Worm (Caenorhabditis elegans) whole organism, mixed stage, embryonic: Measurements from ENCODE around the gene tag-30.

ENCODE experiments used
- bed-3 ChIP-seq: fragments of 200-800 bp; sonication (Bioruptor generic); optimal IDR thresholded peaks from 3 replicates; lab custom pipeline; 2018; ENCODE audit warnings: mild to moderate bottlenecking, missing genetic modification characterization, moderate library complexity, missing compliant biosample characterization
- ceh-83 ChIP-seq: fragments of 200-800 bp; sonication (Bioruptor generic); optimal IDR thresholded peaks from 2 replicates; lab custom pipeline; 2018; ENCODE audit warnings: mild to moderate bottlenecking, missing genetic modification characterization, missing compliant biosample characterization
- elt-1 ChIP-seq: sonication (generic microtip); optimal IDR thresholded peaks from 2 replicates; lab custom pipeline; 2017; ENCODE audit warnings: missing genetic modification characterization, mild to moderate bottlenecking, missing compliant biosample characterization, antibody characterized with exemption, moderate library complexity, borderline replicate concordance; ENCODE audit not compliant: insufficient read depth
- lin-32 ChIP-seq: fragments of 200-800 bp; sonication (Bioruptor generic); optimal IDR thresholded peaks from 2 replicates; lab custom pipeline; 2018; ENCODE audit warnings: mild to moderate bottlenecking, missing genetic modification characterization, missing compliant biosample characterization
- lsy-2 ChIP-seq: fragments of 150-350 bp; optimal IDR thresholded peaks from 2 replicates; lab custom pipeline; 2014; ENCODE audit warnings: missing biosample characterization, missing genetic modification characterization
- mab-5 ChIP-seq: fragments of 150-350 bp; optimal IDR thresholded peaks from 2 replicates; lab custom pipeline; 2014; ENCODE audit warnings: missing biosample characterization, missing genetic modification characterization
- nhr-12 ChIP-seq: fragments of 150-350 bp; optimal IDR thresholded peaks from 2 replicates; lab custom pipeline; 2014; ENCODE audit warnings: missing biosample characterization, missing genetic modification characterization
- nhr-237 ChIP-seq: fragments of 150-350 bp; optimal IDR thresholded peaks from 2 replicates; lab custom pipeline; 2014; ENCODE audit warnings: missing biosample characterization, missing genetic modification characterization
- nhr-76 ChIP-seq: sonication (generic microtip); optimal IDR thresholded peaks from 2 replicates; lab custom pipeline; 2017; ENCODE audit warnings: missing biosample characterization, missing genetic modification characterization
- pha-4 ChIP-seq: fragments of 150-350 bp; optimal IDR thresholded peaks from 2 replicates; lab custom pipeline; 2018; ENCODE audit warnings: missing biosample characterization, missing genetic modification reagents, missing genetic modification characterization
- unc-120 ChIP-seq: sonication (generic microtip); optimal IDR thresholded peaks from 2 replicates; lab custom pipeline; 2017; ENCODE audit warnings: missing genetic modification characterization, missing compliant biosample characterization; ENCODE audit not compliant: poor library complexity, severe bottlenecking
- unc-39 ChIP-seq: fragments of 150-350 bp; optimal IDR thresholded peaks from 2 replicates; lab custom pipeline; 2014; ENCODE audit warnings: missing biosample characterization, missing genetic modification characterization

DNA sequence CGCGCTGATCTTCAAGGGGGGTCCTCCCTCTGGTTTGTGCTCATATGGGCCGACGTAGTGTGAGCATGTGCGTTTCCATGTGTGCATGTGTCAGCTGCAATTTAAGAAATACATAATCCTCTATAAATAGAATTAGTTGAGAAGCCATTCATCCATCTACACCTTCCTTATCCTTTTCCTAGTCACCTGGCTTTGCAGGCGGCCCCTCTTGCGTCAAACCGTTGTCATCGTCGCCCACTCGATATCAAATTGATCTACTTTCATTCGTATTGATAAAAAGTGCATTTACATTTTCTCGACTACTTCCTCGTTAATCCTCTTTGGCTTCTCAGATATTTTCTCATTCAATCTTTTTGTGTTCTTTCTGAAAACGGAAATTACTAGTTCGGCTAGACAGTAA is 42.9 kb downstream of the tag-30 start:
- TF ChIP-seq lsy-2 (tag; lab: Kevin White, UChicago) (no peak), pha-4 (tag; lab: Kevin White, UChicago) (no peak), mab-5 (tag; lab: Kevin White, UChicago) (no peak), bed-3 (GFP tag; lab: Kevin White, UChicago) (no peak), nhr-12 (tag; lab: Kevin White, UChicago) (no peak), nhr-76 (tag; lab: Kevin White, UChicago) (no peak), elt-1 (no peak), unc-39 (no peak), unc-120 (tag; lab: Kevin White, UChicago) (no peak), lin-32 (GFP tag; lab: Kevin White, UChicago) (no peak), ceh-83 (GFP tag; lab: Kevin White, UChicago) (no peak), nhr-237 (tag; lab: Kevin White, UChicago) (no peak)
